Worm (Caenorhabditis elegans) whole organism, midembryonic: ENCODE results near the gene R10E4.7.

Experiments
- T22C8.4 ChIP-seq: fragments of 200-800 bp; sonication (Bioruptor generic); IDR thresholded peaks from 2 replicates; pipeline ENCODE4 v1.3.6; 2022; ENCODE audit warnings: missing genetic modification characterization, missing compliant biosample characterization
- cog-1 ChIP-seq: sonication (generic microtip); optimal IDR thresholded peaks from 2 replicates; lab custom pipeline; 2016; ENCODE audit warnings: missing genetic modification characterization, missing compliant biosample characterization
- flt-1 ChIP-seq: fragments of 200-800 bp; sonication (Bioruptor generic); IDR thresholded peaks from 2 replicates; pipeline ENCODE4 v1.3.6; 2022; ENCODE audit warnings: missing genetic modification characterization, missing compliant biosample characterization
- klf-2 ChIP-seq: fragments of 200-800 bp; sonication (Bioruptor generic); conservative IDR thresholded peaks from 2 replicates; pipeline ENCODE4 v1.3.6; 2022; ENCODE audit warnings: missing genetic modification reagents, missing genetic modification characterization, missing compliant biosample characterization
- med-1 ChIP-seq: sonication (generic microtip); optimal IDR thresholded peaks from 2 replicates; lab custom pipeline; 2017; ENCODE audit warnings: missing genetic modification characterization, mild to moderate bottlenecking, missing compliant biosample characterization, antibody characterized with exemption, missing genetic modification reagents; ENCODE audit not compliant: insufficient read depth
- ref-1 ChIP-seq: fragments of 200-800 bp; sonication (Bioruptor generic); conservative IDR thresholded peaks from 2 replicates; pipeline ENCODE4 v1.3.6; 2022; ENCODE audit warnings: missing genetic modification reagents, missing genetic modification characterization, missing compliant biosample characterization
- tab-1 ChIP-seq: fragments of 200-800 bp; sonication (Bioruptor generic); IDR thresholded peaks from 2 replicates; pipeline ENCODE4 v1.3.6; 2022; ENCODE audit warnings: missing genetic modification characterization, missing compliant biosample characterization
- ztf-23 ChIP-seq: fragments of 200-800 bp; sonication (Bioruptor generic); IDR thresholded peaks from 2 replicates; pipeline ENCODE4 v1.3.6; 2022; ENCODE audit warnings: missing genetic modification reagents, missing genetic modification characterization, missing compliant biosample characterization
- ztf-29 ChIP-seq: fragments of 200-800 bp; sonication (Bioruptor generic); IDR thresholded peaks from 2 replicates; pipeline ENCODE4 v1.3.6; 2022; ENCODE audit warnings: missing genetic modification reagents, missing genetic modification characterization, missing compliant biosample characterization

The R10E4.7 gene

ce11 chrIII:4335614-4336013, 41.0 kb downstream of the R10E4.7 start:
- no peak for TF ChIP-seq flt-1
- TF ChIP-seq T22C8.4 (GFP tag; lab: Robert Waterston, UW): no peak
- TF ChIP-seq klf-2: no peak
- no peak for TF ChIP-seq ref-1 (GFP tag; lab: Robert Waterston, UW)
- TF ChIP-seq med-1 (GFP tag; lab: Kevin White, UChicago): no peak
- TF ChIP-seq ztf-23: no peak
- no peak for TF ChIP-seq tab-1 (GFP tag; lab: Robert Waterston, UW)
- TF ChIP-seq cog-1: no peak
- no peak for TF ChIP-seq ztf-29 (GFP tag; lab: Robert Waterston, UW)

- TF ChIP-seq ztf-23 (0 out of 2 replicates have a peak, but pooled peaks have one; percentile 5), ref-1 (GFP tag; lab: Robert Waterston, UW) (no peak), ztf-29 (GFP tag; lab: Robert Waterston, UW) (no peak), cog-1 (no peak), tab-1 (GFP tag; lab: Robert Waterston, UW) (no peak), med-1 (GFP tag; lab: Kevin White, UChicago) (no peak), T22C8.4 (GFP tag; lab: Robert Waterston, UW) (no peak), klf-2 (no peak), flt-1 (peak; percentile 40; the same call in 1 of the 2 replicates)
These were observed 48.5 kb downstream of the R10E4.7 start, which contains the start of the genes B0285.3 and lcmt-1 for ce11 chrIII:4343070-4343469. Gene B0285.3 (minus strand): TSS chrIII:4343336. Gene lcmt-1 (plus strand): TSS chrIII:4343446.

ce11 chrIII:4345034-4345433, 50.4 kb downstream of the R10E4.7 start, which contains the start of gene hse-5:
Gene hse-5 (plus strand): TSS chrIII:4345334.
- no peak for TF ChIP-seq cog-1
- no peak for TF ChIP-seq ztf-29 (GFP tag; lab: Robert Waterston, UW)
- TF ChIP-seq T22C8.4 (GFP tag; lab: Robert Waterston, UW): no peak
- no peak for TF ChIP-seq tab-1 (GFP tag; lab: Robert Waterston, UW)
- TF ChIP-seq flt-1: no peak
- no peak for TF ChIP-seq ref-1 (GFP tag; lab: Robert Waterston, UW)
- TF ChIP-seq ztf-23: no peak
- no peak for TF ChIP-seq klf-2
- no peak for TF ChIP-seq med-1 (GFP tag; lab: Kevin White, UChicago)
